Fruit fly (Drosophila melanogaster) whole organism, embryonic: Measurements from ENCODE around the gene nenya.

Experiments used
- Awh ChIP-seq: fragments of 200-800 bp; sonication (Bioruptor generic); IDR thresholded peaks from 2 replicates; pipeline ENCODE4, ENCODE4 v1.3.6; 2022; ENCODE audit warnings: missing biosample characterization, missing genetic modification characterization
- B-H1 ChIP-seq: fragments of 200-800 bp; sonication (Bioruptor generic); IDR thresholded peaks from 3 replicates; pipeline ENCODE4 v1.3.6; 2022; ENCODE audit warnings: missing biosample characterization, missing genetic modification characterization
- Blimp-1 ChIP-seq: fragments of 200-800 bp; sonication (Bioruptor generic); optimal IDR thresholded peaks from 3 replicates; lab custom pipeline; 2018; ENCODE audit warnings: missing biosample characterization, missing genetic modification characterization, mild to moderate bottlenecking, moderate library complexity, missing genetic modification reagents
- Bteb2 ChIP-seq: fragments of 200-800 bp; sonication (Bioruptor generic); optimal IDR thresholded peaks from 2 replicates; lab custom pipeline; 2016; ENCODE audit warnings: missing biosample characterization, missing genetic modification characterization
- CG10274 ChIP-seq: fragments of 200-800 bp; sonication (Bioruptor generic); optimal IDR thresholded peaks from 3 replicates; lab custom pipeline; 2017; ENCODE audit warnings: missing biosample characterization, mild to moderate bottlenecking, missing genetic modification characterization
- CG10431 ChIP-seq: fragments of 200-800 bp; sonication (Bioruptor generic); optimal IDR thresholded peaks from 3 replicates; lab custom pipeline; 2018; ENCODE audit warnings: missing biosample characterization, mild to moderate bottlenecking, missing genetic modification characterization
- CG13775 ChIP-seq: fragments of 200-800 bp; sonication (Bioruptor generic); optimal IDR thresholded peaks from 3 replicates; lab custom pipeline; 2017; ENCODE audit warnings: missing biosample characterization, mild to moderate bottlenecking, missing genetic modification characterization
- CG15073 ChIP-seq: fragments of 200-800 bp; sonication (Bioruptor generic); optimal IDR thresholded peaks from 2 replicates; lab custom pipeline; 2016; ENCODE audit warnings: missing biosample characterization, missing genetic modification characterization
- CG1603 ChIP-seq: fragments of 200-800 bp; sonication (Bioruptor generic); optimal IDR thresholded peaks from 2 replicates; lab custom pipeline; 2019; ENCODE audit warnings: missing biosample characterization, mild to moderate bottlenecking, missing genetic modification characterization, moderate library complexity
- CG17912 ChIP-seq: fragments of 200-800 bp; sonication (Bioruptor generic); optimal IDR thresholded peaks from 2 replicates; lab custom pipeline; 2018; ENCODE audit warnings: missing biosample characterization, mild to moderate bottlenecking, missing genetic modification characterization
- CG18764 ChIP-seq: fragments of 200-800 bp; sonication (Bioruptor generic); optimal IDR thresholded peaks from 3 replicates; lab custom pipeline; 2016; ENCODE audit warnings: missing biosample characterization, missing genetic modification characterization
- CG30020 ChIP-seq: fragments of 200-800 bp; optimal IDR thresholded peaks from 2 replicates; lab custom pipeline; 2019; ENCODE audit warnings: missing biosample characterization, mild to moderate bottlenecking, missing genetic modification characterization, moderate library complexity
- CG30403 ChIP-seq: fragments of 200-800 bp; sonication (Bioruptor generic); optimal IDR thresholded peaks from 3 replicates; lab custom pipeline; 2016; ENCODE audit warnings: missing biosample characterization, missing genetic modification characterization
- CG31365 ChIP-seq: fragments of 200-800 bp; sonication (Bioruptor generic); optimal IDR thresholded peaks from 2 replicates; lab custom pipeline; 2018; ENCODE audit warnings: missing biosample characterization, mild to moderate bottlenecking, missing genetic modification characterization
- CG3163 ChIP-seq: fragments of 200-800 bp; sonication (Bioruptor generic); optimal IDR thresholded peaks from 3 replicates; lab custom pipeline; 2016; ENCODE audit warnings: missing biosample characterization, missing genetic modification characterization
- CG3847 ChIP-seq: fragments of 200-800 bp; sonication (Bioruptor generic); IDR thresholded peaks from 2 replicates; pipeline ENCODE4 v1.3.6; 2022; ENCODE audit warnings: missing biosample characterization, missing genetic modification characterization
- CG4820 ChIP-seq: fragments of 200-800 bp; sonication (Bioruptor generic); optimal IDR thresholded peaks from 3 replicates; lab custom pipeline; 2016; ENCODE audit warnings: missing biosample characterization, missing genetic modification characterization
- CG8765 ChIP-seq: fragments of 200-800 bp; sonication (Bioruptor generic); IDR thresholded peaks from 2 replicates; pipeline ENCODE4 v1.3.6; 2022; ENCODE audit warnings: missing biosample characterization, missing genetic modification characterization
- CG8944 ChIP-seq: fragments of 200-800 bp; sonication (Bioruptor generic); optimal IDR thresholded peaks from 3 replicates; lab custom pipeline; 2016; ENCODE audit warnings: missing biosample characterization, missing genetic modification characterization
- Chrac-16 ChIP-seq: fragments of 200-800 bp; sonication (Bioruptor generic); optimal IDR thresholded peaks from 3 replicates; lab custom pipeline; 2016; ENCODE audit warnings: missing biosample characterization, missing genetic modification characterization
- CkIIα-i1 ChIP-seq: fragments of 200-800 bp; sonication (Bioruptor generic); IDR thresholded peaks from 2 replicates; pipeline ENCODE4 v1.3.6; 2022; ENCODE audit warnings: missing biosample characterization, missing genetic modification characterization
- Eip74EF ChIP-seq, 2 experiments: fragments of 200-800 bp in 1 of 2; fragments of >200 bp in 1 of 2; sonication (Bioruptor generic) in 1 of 2; optimal IDR thresholded peaks; 2 replicates each; lab custom pipeline; 2017 to 2019; ENCODE audit warnings: missing biosample characterization in 2 of 2, missing genetic modification characterization in 2 of 2, mild to moderate bottlenecking in 1 of 2, moderate library complexity in 1 of 2
- Ets97D ChIP-seq: fragments of 200-800 bp; sonication (Bioruptor generic); optimal IDR thresholded peaks from 3 replicates; lab custom pipeline; 2016; ENCODE audit warnings: missing biosample characterization, missing genetic modification characterization
- HLHmδ ChIP-seq: fragments of 200-800 bp; sonication (Bioruptor generic); optimal IDR thresholded peaks from 2 replicates; lab custom pipeline; 2018; ENCODE audit warnings: missing biosample characterization, mild to moderate bottlenecking, missing genetic modification characterization, moderate library complexity
- Hr78 ChIP-seq, 2 experiments: fragments of 200-800 bp in 1 of 2; fragments of >200 bp in 1 of 2; sonication (Bioruptor generic) in 1 of 2; optimal IDR thresholded peaks; 2 replicates each; lab custom pipeline; 2017 to 2019; ENCODE audit warnings: missing biosample characterization in 2 of 2, missing genetic modification characterization in 2 of 2, mild to moderate bottlenecking in 1 of 2, moderate library complexity in 1 of 2
- Hsf ChIP-seq: fragments of 200-800 bp; sonication (Bioruptor generic); optimal IDR thresholded peaks from 3 replicates; lab custom pipeline; 2016; ENCODE audit warnings: missing biosample characterization, missing genetic modification characterization
- Mes4 ChIP-seq: fragments of 200-800 bp; sonication (Bioruptor generic); optimal IDR thresholded peaks from 2 replicates; lab custom pipeline; 2016; ENCODE audit warnings: missing biosample characterization, missing genetic modification characterization
- Spps ChIP-seq: fragments of 200-800 bp; sonication (Bioruptor generic); optimal IDR thresholded peaks from 2 replicates; lab custom pipeline; 2018; ENCODE audit warnings: missing biosample characterization, mild to moderate bottlenecking, missing genetic modification characterization
- ash1 ChIP-seq: fragments of 200-800 bp; sonication (Bioruptor generic); optimal IDR thresholded peaks from 2 replicates; lab custom pipeline; 2018; ENCODE audit warnings: missing biosample characterization, mild to moderate bottlenecking, missing genetic modification characterization
- bcd ChIP-seq: fragments of 200-800 bp; sonication (Bioruptor generic); optimal IDR thresholded peaks from 2 replicates; lab custom pipeline; 2017; ENCODE audit warnings: missing biosample characterization, mild to moderate bottlenecking, missing genetic modification characterization
- cwo ChIP-seq: fragments of 200-800 bp; sonication (Bioruptor generic); optimal IDR thresholded peaks from 3 replicates; lab custom pipeline; 2017; ENCODE audit warnings: missing biosample characterization, missing genetic modification characterization, mild to moderate bottlenecking, moderate library complexity, missing genetic modification reagents
- dmrt11E ChIP-seq: fragments of 200-800 bp; sonication (Bioruptor generic); optimal IDR thresholded peaks from 3 replicates; lab custom pipeline; 2018; ENCODE audit warnings: missing biosample characterization, mild to moderate bottlenecking, missing genetic modification characterization, moderate library complexity
- esg ChIP-seq: fragments of 200-800 bp; sonication (Bioruptor generic); conservative IDR thresholded peaks from 2 replicates; pipeline ENCODE4 v1.3.6; 2022; ENCODE audit warnings: missing biosample characterization, missing genetic modification characterization
- gem ChIP-seq: fragments of 200-800 bp; sonication (Bioruptor generic); optimal IDR thresholded peaks from 2 replicates; lab custom pipeline; 2019; ENCODE audit warnings: missing biosample characterization, mild to moderate bottlenecking, missing genetic modification characterization, moderate library complexity
- gsb-n ChIP-seq: fragments of 200-800 bp; sonication (Bioruptor generic); optimal IDR thresholded peaks from 3 replicates; lab custom pipeline; 2018; ENCODE audit warnings: missing biosample characterization, mild to moderate bottlenecking, missing genetic modification characterization
- hbn ChIP-seq: fragments of 200-800 bp; sonication (Bioruptor generic); IDR thresholded peaks from 2 replicates; pipeline ENCODE4 v1.3.6; 2022; ENCODE audit warnings: missing biosample characterization, missing genetic modification characterization; ENCODE audit not compliant: partially characterized antibody
- hkb ChIP-seq, 2 experiments: fragments of 200-800 bp in 1 of 2; fragments of >200 bp in 1 of 2; sonication (Bioruptor generic) in 1 of 2; IDR thresholded peaks in 1 of 2; optimal IDR thresholded peaks in 1 of 2; 2 replicates each; pipeline versions ENCODE4 v1.3.6 to Lab custom; 2017 to 2022; ENCODE audit warnings: missing biosample characterization in 1 of 2, missing genetic modification characterization in 1 of 2
- hth ChIP-seq: fragments of >200 bp; optimal IDR thresholded peaks from 2 replicates; lab custom pipeline; 2017; ENCODE audit warnings: inconsistent platforms
- nau ChIP-seq: fragments of 200-800 bp; sonication (Bioruptor generic); optimal IDR thresholded peaks from 3 replicates; lab custom pipeline; 2017; ENCODE audit warnings: missing biosample characterization, mild to moderate bottlenecking, missing genetic modification characterization, missing genetic modification reagents
- odd ChIP-seq: fragments of 200-800 bp; sonication (Bioruptor generic); optimal IDR thresholded peaks from 2 replicates; lab custom pipeline; 2017; ENCODE audit warnings: missing biosample characterization, mild to moderate bottlenecking, missing genetic modification characterization
- phol ChIP-seq: fragments of 200-800 bp; sonication (Bioruptor generic); optimal IDR thresholded peaks from 3 replicates; lab custom pipeline; 2018; ENCODE audit warnings: missing biosample characterization, mild to moderate bottlenecking, missing genetic modification characterization, moderate library complexity
- salm ChIP-seq: fragments of 200-800 bp; sonication (Bioruptor generic); optimal IDR thresholded peaks from 2 replicates; lab custom pipeline; 2018; ENCODE audit warnings: missing biosample characterization, mild to moderate bottlenecking, missing genetic modification characterization
- sc ChIP-seq, 3 experiments: fragments of >200 bp in 2 of 3; fragments of 200-800 bp in 1 of 3; sonication (Bioruptor generic) in 1 of 3; optimal IDR thresholded peaks; 2 replicates in 2 of 3; 3 replicates in 1 of 3; lab custom pipeline; 2017; ENCODE audit warnings: mild to moderate bottlenecking in 1 of 3, missing biosample characterization in 1 of 3, missing genetic modification characterization in 1 of 3, missing genetic modification reagents in 1 of 3
- tap ChIP-seq: fragments of 200-800 bp; optimal IDR thresholded peaks from 3 replicates; lab custom pipeline; 2019; ENCODE audit warnings: missing biosample characterization, mild to moderate bottlenecking, missing genetic modification characterization, moderate library complexity
- tin ChIP-seq: fragments of 200-800 bp; sonication (Bioruptor generic); optimal IDR thresholded peaks from 3 replicates; lab custom pipeline; 2016; ENCODE audit warnings: missing biosample characterization, missing genetic modification characterization
- tup ChIP-seq: fragments of 200-800 bp; sonication (Bioruptor generic); optimal IDR thresholded peaks from 2 replicates; lab custom pipeline; 2016; ENCODE audit warnings: missing biosample characterization, mild to moderate bottlenecking, missing genetic modification characterization, moderate library complexity
- unc-4 ChIP-seq: fragments of 200-800 bp; sonication (Bioruptor generic); IDR thresholded peaks from 2 replicates; pipeline ENCODE4 v1.3.6; 2022; ENCODE audit warnings: missing biosample characterization, missing genetic modification characterization; ENCODE audit not compliant: partially characterized antibody
- zen2 ChIP-seq: fragments of 200-800 bp; sonication (Bioruptor generic); IDR thresholded peaks from 3 replicates; pipeline ENCODE4 v1.3.6; 2022; ENCODE audit warnings: missing biosample characterization, missing genetic modification characterization; ENCODE audit not compliant: partially characterized antibody
- zfh1 ChIP-seq: fragments of 200-800 bp; sonication (Bioruptor generic); IDR thresholded peaks from 3 replicates; pipeline ENCODE4 v1.3.6; 2022; ENCODE audit warnings: missing biosample characterization, missing genetic modification characterization

Gene nenya

DNA sequence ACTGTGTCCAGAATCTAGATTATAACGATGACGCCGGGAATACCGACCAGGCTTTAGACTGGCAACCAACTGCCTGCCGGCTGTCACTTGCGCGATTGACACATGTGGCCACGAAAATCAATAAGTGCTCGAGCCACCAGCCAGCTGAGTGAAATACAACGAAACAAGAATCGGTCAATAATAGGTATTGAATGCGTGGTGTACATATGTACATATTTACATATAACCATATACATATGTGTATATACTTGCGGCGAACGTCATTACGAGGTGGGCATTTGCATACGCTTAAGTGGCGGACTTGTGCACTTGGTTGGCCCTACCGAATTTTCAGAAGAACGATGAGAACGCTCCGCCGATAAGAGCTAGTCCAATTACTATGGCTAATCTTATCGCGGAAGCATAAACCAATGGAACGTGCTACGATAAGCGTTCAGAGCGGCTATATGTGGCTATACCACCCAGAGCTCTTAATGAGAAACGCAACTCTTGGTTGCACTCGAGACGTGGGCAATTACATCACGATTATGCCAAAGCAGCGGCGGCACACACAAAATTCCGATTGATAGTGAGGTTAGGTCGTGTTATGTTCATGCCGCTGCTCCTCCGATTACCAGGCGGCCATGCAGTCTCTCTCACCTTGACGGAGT lies 18.7 kb upstream of the nenya start (continued):
- TF ChIP-seq CG3847 (no peak), Blimp-1 (GFP tag; lab: Kevin White, UChicago) (no peak), B-H1 (GFP tag; lab: Robert Waterston, UW) (no peak), esg (GFP tag; lab: Robert Waterston, UW) (no peak), Bteb2 (no peak), bcd (GFP tag; lab: Kevin White, UChicago) (no peak), CG18764 (GFP tag; lab: Kevin White, UChicago) (no peak), Ets97D (GFP tag; lab: Kevin White, UChicago) (no peak), salm (tag; lab: Kevin White, UChicago) (no peak), tap (tag; lab: Kevin White, UChicago) (no peak), ash1 (GFP tag; lab: Kevin White, UChicago) (no peak), tup (GFP tag; lab: Kevin White, UChicago) (no peak), Eip74EF (GFP tag; optimal IDR thresholded peaks at IDR 0.05; lab: Kevin White, UChicago) (no peak), CG1603 (no peak), hth (lab: Kevin White, UChicago) (no peak), odd (GFP tag; lab: Kevin White, UChicago) (peak; percentile 34), tin (GFP tag; lab: Kevin White, UChicago) (no peak), Spps (tag; lab: Kevin White, UChicago) (no peak), CG30020 (no peak), CG17912 (GFP tag; lab: Kevin White, UChicago) (no peak), CG10274 (GFP tag; lab: Kevin White, UChicago) (no peak), Mes4 (no peak), Chrac-16 (GFP tag; lab: Kevin White, UChicago) (no peak), nau (GFP tag; lab: Kevin White, UChicago) (no peak), dmrt11E (peak; percentile 8), CG3163 (no peak), Hsf (GFP tag; lab: Kevin White, UChicago) (no peak), CG31365 (tag; lab: Kevin White, UChicago) (no peak), CG4820 (GFP tag; lab: Kevin White, UChicago) (no peak), unc-4 (GFP tag; lab: Robert Waterston, UW) (no peak), CG15073 (GFP tag; lab: Kevin White, UChicago) (no peak), CG8765 (GFP tag; lab: Robert Waterston, UW) (no peak), zen2 (no peak), CG13775 (GFP tag; lab: Kevin White, UChicago) (no peak), zfh1 (GFP tag; lab: Robert Waterston, UW) (no peak), CG8944 (GFP tag; lab: Kevin White, UChicago) (no peak), Awh (0 out of 2 replicates have a peak, but pooled peaks have one; percentile 42), phol (tag; lab: Kevin White, UChicago) (no peak), gsb-n (tag; lab: Kevin White, UChicago) (no peak), hbn (GFP tag; lab: Robert Waterston, UW) (no peak), CG10431 (peak; percentile 49), gem (tag; lab: Kevin White, UChicago) (peak; percentile 16), cwo (GFP tag; lab: Kevin White, UChicago) (peak; percentile 82), CG30403 (GFP tag; lab: Kevin White, UChicago) (no peak), Hr78 (GFP tag; optimal IDR thresholded peaks at IDR 0.05; lab: Kevin White, UChicago) (no peak), hkb (optimal IDR thresholded peaks at IDR 0.05; lab: Kevin White, UChicago) (no peak), hkb (GFP tag; IDR thresholded peaks at IDR 0.05; lab: Robert Waterston, UW) (no peak), CkIIα-i1 (GFP tag; lab: Robert Waterston, UW) (no peak), sc (optimal IDR thresholded peaks at IDR 0.05; lab: Kevin White, UChicago) (no peak), sc (GFP tag; optimal IDR thresholded peaks at IDR 0.05; lab: Kevin White, UChicago) (no peak), HLHmδ (peak; percentile 55)
